Worm (Caenorhabditis elegans): ENCODE data around the gene srv-1.
A peak's percentile ranks its signal among the peaks of the same experiment; 100 is the strongest.

Gene srv-1

ce11 chrIII:6897587-6898064, 47.4 kb downstream of the srv-1 start, which contains the start of gene T07E3.4:
TSS of gene T07E3.4 (plus strand) at chrIII:6898014.
- TF ChIP-seq nhr-179 (tag; optimal IDR thresholded peaks at IDR 0.05) (no peak), sptf-2 (GFP tag; optimal IDR thresholded peaks at IDR 0.05) (no peak), sea-2 (GFP tag; IDR thresholded peaks at IDR 0.05) (no peak), aptf-2 (GFP tag; conservative IDR thresholded peaks at IDR 0.05) (no peak), ceh-79 (tag; optimal IDR thresholded peaks at IDR 0.05) (no peak), hsf-1 (GFP tag; IDR thresholded peaks at IDR 0.05) (no peak), bed-2 (GFP tag; IDR thresholded peaks at IDR 0.05) (no peak), lin-26 (GFP tag; IDR thresholded peaks at IDR 0.05) (no peak), F39B2.1 (GFP tag; IDR thresholded peaks at IDR 0.05) (no peak), F57C9.4 (tag; optimal IDR thresholded peaks at IDR 0.05) (no peak), lir-1 (GFP tag; conservative IDR thresholded peaks at IDR 0.05) (no peak), repo-1 (tag; optimal IDR thresholded peaks at IDR 0.05) (no peak), die-1 (tag; optimal IDR thresholded peaks at IDR 0.05) (peak; percentile 0), xnd-1 (tag; optimal IDR thresholded peaks at IDR 0.05) (no peak), attf-6 (GFP tag; IDR thresholded peaks at IDR 0.05) (no peak), nhr-27 (tag; optimal IDR thresholded peaks at IDR 0.05) (no peak), nhr-120 (GFP tag; IDR thresholded peaks at IDR 0.05) (no peak), mcd-1 (GFP tag; IDR thresholded peaks at IDR 0.05) (peak; percentile 36; the same call in 1 of the 2 replicates), hlh-12 (tag; optimal IDR thresholded peaks at IDR 0.05) (no peak), him-1 (tag; optimal IDR thresholded peaks at IDR 0.05) (no peak), F10E7.11 (tag; optimal IDR thresholded peaks at IDR 0.05) (no peak), nfyb-1 (GFP tag; IDR thresholded peaks at IDR 0.05) (peak; percentile 33; the same call in 1 of the 2 replicates), hmg-1.2 (GFP tag; IDR thresholded peaks at IDR 0.05) (peak; percentile 78), nhr-80 (tag; optimal IDR thresholded peaks at IDR 0.05) (peak; percentile 35), lin-35 (GFP tag; optimal IDR thresholded peaks at IDR 0.05) (peak in 1 of 3 experiments; percentile 41), madf-10 (tag; optimal IDR thresholded peaks at IDR 0.05) (no peak), ceh-27 (GFP tag; optimal IDR thresholded peaks at IDR 0.05) (no peak), F55B11.4 (tag; optimal IDR thresholded peaks at IDR 0.05; ENCODE audit: borderline replicate concordance, insufficient read depth) (no peak), ZK185.1 (tag; optimal IDR thresholded peaks at IDR 0.05; ENCODE audit: poor library complexity, severe bottlenecking) (peak; percentile 51), ccch-3 (GFP tag; optimal IDR thresholded peaks at IDR 0.05) (no peak), K11D2.4 (GFP tag; IDR thresholded peaks at IDR 0.05) (0 out of 2 replicates have a peak, but pooled peaks have one; percentile 65), pha-4 (tag; optimal IDR thresholded peaks at IDR 0.05) (peak; percentile 45), K12H6.12 (tag; optimal IDR thresholded peaks at IDR 0.05) (peak; percentile 28), Y56A3A.18 (GFP tag; IDR thresholded peaks at IDR 0.05) (no peak), bed-1 (GFP tag; IDR thresholded peaks at IDR 0.05) (no peak), madf-3 (GFP tag; IDR thresholded peaks at IDR 0.05) (no peak), fkh-3 (tag; optimal IDR thresholded peaks at IDR 0.05) (no peak), rpc-1 (optimal IDR thresholded peaks at IDR 0.05) (no peak), rpc-1 (tag; optimal IDR thresholded peaks at IDR 0.05) (no peak), C06A6.2 (GFP tag; conservative IDR thresholded peaks at IDR 0.05) (no peak; the same call in 1 of the 2 replicates), egl-18 (GFP tag; IDR thresholded peaks at IDR 0.05) (no peak), ztf-3 (GFP tag; optimal IDR thresholded peaks at IDR 0.05) (no peak), F57A8.1 (GFP tag; optimal IDR thresholded peaks at IDR 0.05) (no peak), mxl-1 (tag; optimal IDR thresholded peaks at IDR 0.05) (no peak), hrde-1 (tag; optimal IDR thresholded peaks at IDR 0.05; ENCODE audit: borderline replicate concordance) (no peak), dpl-1 (GFP tag; optimal IDR thresholded peaks at IDR 0.05) (no peak), ama-1 (optimal IDR thresholded peaks at IDR 0.05) (no peak), ama-1 (GFP tag; optimal IDR thresholded peaks at IDR 0.05) (no peak), Y79H2A.3 (GFP tag; conservative IDR thresholded peaks at IDR 0.05) (no peak), F37B4.10 (GFP tag; IDR thresholded peaks at IDR 0.05) (no peak)

Data from whole organism, young adult.